Fruit fly (Drosophila melanogaster): ENCODE results near the gene CG31730.

dm6 chr2L:13266627-13267026 lies 7.1 kb upstream of the CG31730 start:
- TF ChIP-seq CG12605 (GFP tag; IDR thresholded peaks at IDR 0.05): no peak
- TF ChIP-seq EcR (GFP tag; optimal IDR thresholded peaks at IDR 0.05): peak; percentile 21
- TF ChIP-seq Snoo (tag; optimal IDR thresholded peaks at IDR 0.05): no peak
- TF ChIP-seq Pif1A (GFP tag; optimal IDR thresholded peaks at IDR 0.05): no peak
- TF ChIP-seq CG32121 (GFP tag; IDR thresholded peaks at IDR 0.05): no peak
- no peak for TF ChIP-seq CG34367 (tag; optimal IDR thresholded peaks at IDR 0.05)
- TF ChIP-seq Ets98B (GFP tag; IDR thresholded peaks at IDR 0.05): no peak
- TF ChIP-seq fd96Ca (GFP tag; IDR thresholded peaks at IDR 0.05): no peak
- TF ChIP-seq CG9948 (tag; optimal IDR thresholded peaks at IDR 0.05): no peak
- no peak for TF ChIP-seq CG15710 (tag; optimal IDR thresholded peaks at IDR 0.05)
- 0 out of 3 replicates have a peak, but pooled peaks have one; percentile 7 for TF ChIP-seq CG4496 (GFP tag; IDR thresholded peaks at IDR 0.05)
- TF ChIP-seq CG14655 (GFP tag; optimal IDR thresholded peaks at IDR 0.05): peak; percentile 11
